Fruit fly (Drosophila melanogaster) whole organism, pupa: ENCODE measurements around the gene grnd.

Experiments used
- CG13204 ChIP-seq: fragments of 200-800 bp; sonication (Bioruptor generic); optimal IDR thresholded peaks from 2 replicates; lab custom pipeline; 2018; ENCODE audit warnings: missing biosample characterization, mild to moderate bottlenecking, missing genetic modification characterization, moderate library complexity
- CG34367 ChIP-seq: fragments of 200-800 bp; sonication (Bioruptor generic); optimal IDR thresholded peaks from 2 replicates; lab custom pipeline; 2018; ENCODE audit warnings: missing biosample characterization, mild to moderate bottlenecking, missing genetic modification characterization
- Pif1A ChIP-seq: fragments of 200-800 bp; sonication (Bioruptor generic); optimal IDR thresholded peaks from 3 replicates; lab custom pipeline; 2016; ENCODE audit warnings: missing biosample characterization, missing genetic modification characterization

dm6 chr2L:18516367-18516766 is 31.1 kb downstream of the grnd start:
- TF ChIP-seq CG34367 (no peak), CG13204 (GFP tag; lab: Kevin White, UChicago) (no peak), Pif1A (GFP tag; lab: Kevin White, UChicago) (no peak)
